Worm (Caenorhabditis elegans) whole organism, late embryonic: ENCODE data around the gene C33D9.8.

Source experiments
- C08G9.2 ChIP-seq: sonication (generic microtip); optimal IDR thresholded peaks from 2 replicates; lab custom pipeline; 2016; ENCODE audit warnings: mild to moderate bottlenecking, missing genetic modification characterization, moderate library complexity, missing compliant biosample characterization
- C38D4.7 ChIP-seq: fragments of 200-800 bp; sonication (Bioruptor generic); optimal IDR thresholded peaks from 2 replicates; lab custom pipeline; 2018; ENCODE audit warnings: mild to moderate bottlenecking, missing genetic modification characterization, moderate library complexity, missing compliant biosample characterization
- K09A11.1 ChIP-seq: sonication (generic microtip); optimal IDR thresholded peaks from 2 replicates; lab custom pipeline; 2017; ENCODE audit warnings: antibody characterized with exemption, mild to moderate bottlenecking, missing genetic modification characterization, missing compliant biosample characterization; ENCODE audit not compliant: insufficient read depth
- Y22D7AL.16 ChIP-seq: sonication (generic microtip); optimal IDR thresholded peaks from 2 replicates; lab custom pipeline; 2016; ENCODE audit warnings: missing genetic modification characterization, missing compliant biosample characterization
- ahr-1 ChIP-seq: sonication (generic microtip); optimal IDR thresholded peaks from 2 replicates; lab custom pipeline; 2016; ENCODE audit warnings: missing genetic modification characterization, missing compliant biosample characterization
- ceh-14 ChIP-seq: sonication (generic microtip); optimal IDR thresholded peaks from 2 replicates; lab custom pipeline; 2016; ENCODE audit warnings: missing genotype, missing genetic modification characterization, missing compliant biosample characterization
- ceh-18 ChIP-seq: sonication (generic microtip); optimal IDR thresholded peaks from 2 replicates; lab custom pipeline; 2016; ENCODE audit warnings: missing genetic modification characterization, missing compliant biosample characterization
- ceh-19 ChIP-seq: fragments of 200-800 bp; sonication (Bioruptor generic); optimal IDR thresholded peaks from 2 replicates; lab custom pipeline; 2018; ENCODE audit warnings: mild to moderate bottlenecking, missing genetic modification characterization, missing compliant biosample characterization
- ceh-2 ChIP-seq: sonication (generic microtip); optimal IDR thresholded peaks from 2 replicates; lab custom pipeline; 2016; ENCODE audit warnings: missing genotype, missing genetic modification characterization, missing compliant biosample characterization
- ceh-22 ChIP-seq: sonication (generic microtip); optimal IDR thresholded peaks from 2 replicates; lab custom pipeline; 2017; ENCODE audit warnings: missing biosample characterization, missing genetic modification characterization
- ceh-34 ChIP-seq: sonication (generic microtip); optimal IDR thresholded peaks from 2 replicates; lab custom pipeline; 2016; ENCODE audit warnings: mild to moderate bottlenecking, missing genetic modification characterization, missing compliant biosample characterization
- ceh-48 ChIP-seq: sonication (generic microtip); optimal IDR thresholded peaks from 2 replicates; lab custom pipeline; 2016; ENCODE audit warnings: missing genetic modification characterization, inconsistent platforms, missing compliant biosample characterization
- ceh-6 ChIP-seq: fragments of 200-800 bp; sonication (Bioruptor generic); optimal IDR thresholded peaks from 2 replicates; lab custom pipeline; 2018; ENCODE audit warnings: mild to moderate bottlenecking, missing genetic modification characterization, missing compliant biosample characterization
- che-1 ChIP-seq: sonication (generic microtip); optimal IDR thresholded peaks from 2 replicates; lab custom pipeline; 2016; ENCODE audit warnings: mild to moderate bottlenecking, missing genetic modification characterization, missing compliant biosample characterization
- elt-2 ChIP-seq: sonication (generic microtip); optimal IDR thresholded peaks from 2 replicates; lab custom pipeline; 2016; ENCODE audit warnings: missing genetic modification reagents, missing genetic modification characterization, missing compliant biosample characterization
- elt-4 ChIP-seq: sonication (generic microtip); optimal IDR thresholded peaks from 2 replicates; lab custom pipeline; 2016; ENCODE audit warnings: missing genetic modification characterization, missing compliant biosample characterization
- ets-4 ChIP-seq: sonication (generic microtip); optimal IDR thresholded peaks from 2 replicates; lab custom pipeline; 2016; ENCODE audit warnings: missing genetic modification characterization, missing compliant biosample characterization
- fax-1 ChIP-seq: sonication (generic microtip); optimal IDR thresholded peaks from 2 replicates; lab custom pipeline; 2016; ENCODE audit warnings: missing genotype, missing genetic modification characterization, missing compliant biosample characterization
- hlh-13 ChIP-seq: fragments of 200-800 bp; sonication (Bioruptor generic); optimal IDR thresholded peaks from 2 replicates; lab custom pipeline; 2018; ENCODE audit warnings: mild to moderate bottlenecking, missing genetic modification characterization, missing compliant biosample characterization
- hlh-8 ChIP-seq: sonication (generic microtip); optimal IDR thresholded peaks from 2 replicates; lab custom pipeline; 2016; ENCODE audit warnings: missing genotype, missing genetic modification characterization, missing compliant biosample characterization
- lim-6 ChIP-seq: sonication (generic microtip); optimal IDR thresholded peaks from 2 replicates; lab custom pipeline; 2016; ENCODE audit warnings: missing genetic modification characterization, missing compliant biosample characterization
- madf-2 ChIP-seq: sonication (generic microtip); optimal IDR thresholded peaks from 2 replicates; lab custom pipeline; 2017; ENCODE audit warnings: missing genetic modification characterization, missing compliant biosample characterization
- pag-3 ChIP-seq: sonication (generic microtip); optimal IDR thresholded peaks from 2 replicates; lab custom pipeline; 2016; ENCODE audit warnings: missing compliant biosample characterization, missing genetic modification characterization, borderline replicate concordance
- pros-1 ChIP-seq: fragments of 150-350 bp; optimal IDR thresholded peaks from 2 replicates; lab custom pipeline; 2014; ENCODE audit warnings: missing biosample characterization, missing genetic modification reagents, missing genetic modification characterization
- ref-2 ChIP-seq: sonication (generic microtip); optimal IDR thresholded peaks from 2 replicates; lab custom pipeline; 2016; ENCODE audit warnings: missing genetic modification characterization, missing compliant biosample characterization
- rnt-1 ChIP-seq: sonication (generic microtip); optimal IDR thresholded peaks from 2 replicates; lab custom pipeline; 2016; ENCODE audit warnings: missing genetic modification characterization, missing compliant biosample characterization
- sox-2 ChIP-seq: fragments of 200-800 bp; sonication (Bioruptor generic); IDR thresholded peaks from 2 replicates; pipeline ENCODE4 v1.3.6; 2022; ENCODE audit warnings: missing genetic modification reagents, missing genetic modification characterization, missing compliant biosample characterization
- syd-9 ChIP-seq: sonication (generic microtip); optimal IDR thresholded peaks from 2 replicates; lab custom pipeline; 2016; ENCODE audit warnings: mild to moderate bottlenecking, missing genetic modification characterization, moderate library complexity, missing compliant biosample characterization
- ttx-3 ChIP-seq: sonication (generic microtip); optimal IDR thresholded peaks from 2 replicates; lab custom pipeline; 2016; ENCODE audit warnings: missing genetic modification reagents, missing genetic modification characterization, missing compliant biosample characterization
- unc-55 ChIP-seq: sonication (generic microtip); optimal IDR thresholded peaks from 2 replicates; lab custom pipeline; 2017; ENCODE audit warnings: missing biosample characterization, missing genetic modification reagents, missing genetic modification characterization
- unc-86 ChIP-seq: sonication (generic microtip); optimal IDR thresholded peaks from 2 replicates; lab custom pipeline; 2016; ENCODE audit warnings: missing genetic modification characterization, missing compliant biosample characterization
- ztf-16 ChIP-seq: sonication (generic microtip); optimal IDR thresholded peaks from 2 replicates; lab custom pipeline; 2017; ENCODE audit warnings: missing genetic modification characterization, missing compliant biosample characterization

C33D9.8 gene

DNA sequence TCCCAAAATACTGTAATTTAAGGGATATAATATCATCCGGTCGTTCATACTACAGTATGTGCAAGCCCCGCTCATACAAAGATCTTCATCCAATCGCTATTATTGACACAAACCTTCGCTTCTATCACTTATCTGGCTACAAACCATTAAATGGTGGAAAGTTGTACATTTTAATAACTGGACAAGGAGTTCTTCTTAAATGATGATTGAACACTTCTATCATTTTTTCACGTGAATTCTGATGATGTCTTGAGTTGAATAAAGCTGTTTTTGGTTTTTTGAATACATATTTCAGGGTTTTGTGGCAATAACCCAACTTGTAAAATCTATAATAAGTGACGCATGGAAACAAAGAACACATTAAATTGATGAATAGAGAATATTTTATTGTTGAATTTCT, 36.0 kb upstream of the C33D9.8 start:
- TF ChIP-seq sox-2 (GFP tag; lab: Robert Waterston, UW) (no peak), C38D4.7 (GFP tag; lab: Kevin White, UChicago) (no peak), ref-2 (no peak), ceh-14 (no peak), ceh-18 (tag; lab: Kevin White, UChicago) (no peak), elt-2 (tag; lab: Kevin White, UChicago) (no peak), ahr-1 (tag; lab: Kevin White, UChicago) (no peak), fax-1 (no peak), ztf-16 (tag; lab: Kevin White, UChicago) (no peak), ceh-34 (no peak), C08G9.2 (tag; lab: Kevin White, UChicago) (no peak), Y22D7AL.16 (tag; lab: Kevin White, UChicago) (no peak), madf-2 (tag; lab: Kevin White, UChicago) (no peak), rnt-1 (tag; lab: Kevin White, UChicago) (no peak)

DNA sequence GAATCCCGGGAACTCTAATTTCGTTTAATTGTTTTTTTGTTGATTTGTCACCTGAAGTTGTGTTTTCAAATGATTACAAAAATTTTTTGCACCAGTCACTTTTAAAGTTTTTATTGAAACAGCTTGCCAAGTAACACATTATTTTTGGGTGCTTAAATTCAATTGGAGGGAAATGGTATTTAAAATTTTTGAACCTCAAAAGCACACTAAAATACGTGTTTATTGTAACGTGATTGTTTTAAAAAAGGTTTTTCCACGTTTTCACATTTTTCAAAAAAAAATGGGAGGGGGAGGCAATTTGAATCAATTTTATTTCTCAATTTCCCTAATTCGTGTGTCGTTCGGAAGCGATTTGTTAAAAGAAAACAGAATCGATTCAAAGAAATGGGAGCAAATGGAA, 34.6 kb upstream of the C33D9.8 start, which contains the start of gene T28C6.5:
T28C6.5 (plus strand) TSS at position 301 of the 400 bp plus-strand sequence.
- no peak for TF ChIP-seq K09A11.1 (tag; lab: Kevin White, UChicago)

DNA sequence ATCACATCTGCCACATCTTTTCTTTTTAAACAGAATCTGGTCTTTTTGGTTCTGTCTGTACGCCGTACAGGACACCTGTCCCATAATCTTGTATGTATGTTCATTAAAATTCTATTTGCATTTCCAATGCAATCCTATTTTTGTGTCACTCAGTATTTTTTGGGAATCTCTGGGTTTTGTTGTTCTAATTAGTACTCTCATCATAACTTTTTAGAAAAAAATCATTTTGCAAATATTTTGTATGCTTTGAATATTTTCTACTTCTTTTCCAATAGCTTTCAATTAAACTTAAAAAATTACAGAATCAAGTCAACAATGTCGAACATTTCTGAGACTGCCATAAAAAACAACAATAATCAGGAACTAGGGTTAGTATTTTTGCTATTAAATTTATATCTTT, 33.5 kb upstream of the C33D9.8 start, which contains the start of gene T28C6.3:
T28C6.3 (plus strand) TSS at position 301 of the 400 bp plus-strand sequence.
- no peak for TF ChIP-seq hlh-13
- no peak for TF ChIP-seq ttx-3
- no peak for TF ChIP-seq ets-4 (tag; lab: Kevin White, UChicago)
- no peak for TF ChIP-seq unc-86
- TF ChIP-seq ceh-19 (GFP tag; lab: Kevin White, UChicago): no peak
- TF ChIP-seq ztf-16 (tag; lab: Kevin White, UChicago): no peak
- TF ChIP-seq Y22D7AL.16 (tag; lab: Kevin White, UChicago): no peak
- TF ChIP-seq C08G9.2 (tag; lab: Kevin White, UChicago): no peak
- TF ChIP-seq, all 69 proteins: peak for 0

DNA sequence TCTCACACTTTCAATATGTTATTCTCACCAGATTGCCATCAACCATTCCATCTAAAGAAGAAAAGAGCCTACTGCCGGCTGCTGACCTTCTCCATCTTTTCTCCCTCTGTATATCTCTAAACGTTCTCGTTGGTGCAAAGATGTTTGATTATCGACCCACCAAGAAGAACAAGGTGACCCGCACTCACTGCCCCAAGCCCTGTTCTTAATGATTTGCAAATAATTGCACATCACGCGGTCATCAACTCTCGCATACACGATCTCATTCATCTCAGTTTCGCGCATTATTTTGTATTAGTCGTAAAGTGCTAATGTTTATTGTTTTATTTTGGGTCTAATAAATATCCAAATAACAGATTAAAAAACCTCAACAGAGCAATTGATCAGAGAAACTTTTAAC, 32.9 kb upstream of the C33D9.8 start:
- TF ChIP-seq elt-2 (tag; lab: Kevin White, UChicago) (peak; percentile 24), ceh-22 (no peak)

DNA sequence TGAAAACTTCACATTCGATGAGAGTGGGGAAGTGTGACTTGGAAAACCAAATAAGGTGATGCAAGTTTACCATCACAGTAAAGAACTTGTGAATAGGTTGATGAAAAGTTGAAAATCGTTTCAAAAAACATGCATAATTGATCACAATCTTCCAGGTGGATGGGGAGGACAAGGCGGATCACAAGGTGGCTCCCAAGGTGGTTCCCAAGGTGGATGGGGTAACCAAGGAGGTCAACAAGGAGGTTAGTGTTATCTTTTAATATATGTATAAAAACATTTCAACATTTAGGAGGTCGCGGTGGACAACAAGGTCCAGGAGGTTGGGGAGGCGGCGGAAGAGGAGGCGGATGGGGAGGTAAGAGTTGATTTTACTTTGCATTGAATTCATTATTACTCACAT, 31.1 kb upstream of the C33D9.8 start, which contains the start of gene T28C6.10:
T28C6.10 (plus strand) TSS at position 301 of the 400 bp plus-strand sequence.
- no peak for TF ChIP-seq unc-55 (GFP tag; lab: Kevin White, UChicago)
- TF ChIP-seq ceh-6 (GFP tag; lab: Kevin White, UChicago): no peak
- TF ChIP-seq ets-4 (tag; lab: Kevin White, UChicago): no peak

ce11 chrIV:8816617-8817016, 30.1 kb upstream of the C33D9.8 start:
- no peak for TF ChIP-seq syd-9

DNA sequence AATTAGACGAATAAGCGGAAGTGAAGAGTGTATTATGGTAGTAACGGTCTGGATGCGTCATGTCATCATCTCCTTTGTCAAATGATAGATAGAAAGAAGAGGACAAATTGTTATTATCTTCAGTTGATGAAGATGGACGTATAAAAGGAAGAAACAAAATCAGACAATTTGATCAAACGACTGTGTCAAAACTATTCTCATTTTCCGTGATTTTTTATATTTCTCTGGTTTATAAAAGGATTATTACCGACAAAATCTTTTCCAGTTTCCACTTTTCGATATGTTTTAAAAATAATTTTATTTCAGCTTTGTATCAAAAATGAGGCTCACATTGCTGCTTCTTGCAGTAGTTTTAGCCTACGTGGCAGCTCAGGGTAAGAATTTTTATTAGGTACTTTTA, 29.5 kb upstream of the C33D9.8 start, which contains the start of gene grsp-2:
grsp-2 (plus strand) TSS at position 301 of the 400 bp plus-strand sequence.
- no peak for TF ChIP-seq ceh-2
- TF ChIP-seq hlh-8 (tag; lab: Kevin White, UChicago): no peak
- TF ChIP-seq sox-2 (GFP tag; lab: Robert Waterston, UW): no peak
- TF ChIP-seq pag-3 (tag; lab: Kevin White, UChicago): no peak
- no peak for TF ChIP-seq Y22D7AL.16 (tag; lab: Kevin White, UChicago)

DNA sequence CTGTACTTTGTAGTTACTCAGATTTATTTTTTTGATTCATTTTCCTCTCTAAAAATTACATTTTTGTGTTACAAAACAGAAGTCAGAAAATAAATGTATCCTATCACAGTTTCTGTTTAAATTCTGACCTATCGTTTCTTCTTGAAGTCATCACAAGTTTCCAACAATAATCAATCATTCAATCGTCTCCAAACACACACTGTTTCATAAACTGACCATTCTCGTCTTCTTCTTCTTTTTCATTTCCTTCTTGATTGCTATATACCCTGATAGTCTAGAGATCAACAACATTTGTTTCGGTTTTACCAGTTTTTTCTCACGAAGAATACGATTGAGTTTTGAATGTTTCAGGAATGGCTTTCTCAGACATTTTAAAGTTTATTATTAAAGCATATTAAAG, 28.6 kb upstream of the C33D9.8 start:
- TF ChIP-seq madf-2 (tag; lab: Kevin White, UChicago): no peak
- TF ChIP-seq che-1: no peak
- TF ChIP-seq rnt-1 (tag; lab: Kevin White, UChicago): no peak
- no peak for TF ChIP-seq elt-4
- no peak for TF ChIP-seq ceh-48 (tag; lab: Kevin White, UChicago)
- no peak for TF ChIP-seq pros-1
- no peak for TF ChIP-seq fax-1
- TF ChIP-seq lim-6: no peak
